Fruit fly (Drosophila melanogaster) whole organism, embryonic: ENCODE data around the gene Arc42.

ENCODE experiments used
- ATbp ChIP-seq: fragments of 200-800 bp; sonication (Bioruptor generic); optimal IDR thresholded peaks from 2 replicates; lab custom pipeline; 2017; ENCODE audit warnings: missing biosample characterization, mild to moderate bottlenecking, missing genetic modification characterization, missing genetic modification reagents
- Ada2b ChIP-seq: fragments of 200-800 bp; sonication (Bioruptor generic); IDR thresholded peaks from 2 replicates; pipeline ENCODE4 v1.3.6; 2022; ENCODE audit warnings: missing biosample characterization, missing genetic modification characterization
- Aef1 ChIP-seq: fragments of 200-800 bp; sonication (Bioruptor generic); IDR thresholded peaks from 3 replicates; pipeline ENCODE4 v1.3.6; 2022; ENCODE audit warnings: missing biosample characterization, missing genetic modification characterization
- Asciz ChIP-seq: fragments of 200-800 bp; sonication (Bioruptor generic); optimal IDR thresholded peaks from 2 replicates; lab custom pipeline; 2017; ENCODE audit warnings: missing biosample characterization, mild to moderate bottlenecking, missing genetic modification characterization, missing genetic modification reagents
- Bdp1 ChIP-seq: fragments of 200-800 bp; sonication (Bioruptor generic); optimal IDR thresholded peaks from 3 replicates; lab custom pipeline; 2016; ENCODE audit warnings: missing biosample characterization, missing genetic modification characterization
- CG10565 ChIP-seq: fragments of 200-800 bp; sonication (Bioruptor generic); optimal IDR thresholded peaks from 3 replicates; lab custom pipeline; 2016; ENCODE audit warnings: missing biosample characterization, mild to moderate bottlenecking, missing genetic modification characterization
- CG12155 ChIP-seq: fragments of 200-800 bp; sonication (Bioruptor generic); optimal IDR thresholded peaks from 3 replicates; lab custom pipeline; 2016; ENCODE audit warnings: missing biosample characterization, missing genetic modification characterization
- CG15696 ChIP-seq: fragments of 200-800 bp; sonication (Bioruptor generic); optimal IDR thresholded peaks from 2 replicates; lab custom pipeline; 2019; ENCODE audit warnings: missing biosample characterization, mild to moderate bottlenecking, missing genetic modification characterization, moderate library complexity
- CG1647 ChIP-seq: fragments of 200-800 bp; sonication (Bioruptor generic); optimal IDR thresholded peaks from 3 replicates; lab custom pipeline; 2016; ENCODE audit warnings: missing biosample characterization, missing genetic modification characterization
- CG1792 ChIP-seq: fragments of 200-800 bp; sonication (Bioruptor generic); optimal IDR thresholded peaks from 2 replicates; lab custom pipeline; 2016; ENCODE audit warnings: missing biosample characterization, missing genetic modification characterization
- CG1832 ChIP-seq: fragments of 200-800 bp; sonication (Bioruptor generic); optimal IDR thresholded peaks from 2 replicates; lab custom pipeline; 2017; ENCODE audit warnings: missing biosample characterization, mild to moderate bottlenecking, missing genetic modification characterization, inconsistent platforms
- CG2875 ChIP-seq: fragments of 200-800 bp; sonication (Bioruptor generic); optimal IDR thresholded peaks from 2 replicates; lab custom pipeline; 2017; ENCODE audit warnings: missing biosample characterization, mild to moderate bottlenecking, missing genetic modification characterization, missing genetic modification reagents
- CG30403 ChIP-seq: fragments of 200-800 bp; sonication (Bioruptor generic); optimal IDR thresholded peaks from 3 replicates; lab custom pipeline; 2016; ENCODE audit warnings: missing biosample characterization, missing genetic modification characterization
- CG33213 ChIP-seq: fragments of 200-800 bp; sonication (Bioruptor generic); optimal IDR thresholded peaks from 3 replicates; lab custom pipeline; 2016; ENCODE audit warnings: missing biosample characterization, missing genetic modification characterization
- CG4282 ChIP-seq: fragments of 200-800 bp; sonication (Bioruptor generic); optimal IDR thresholded peaks from 2 replicates; lab custom pipeline; 2016; ENCODE audit warnings: missing biosample characterization, missing genetic modification characterization
- CG6254 ChIP-seq: fragments of 200-800 bp; sonication (Bioruptor generic); optimal IDR thresholded peaks from 3 replicates; lab custom pipeline; 2017; ENCODE audit warnings: mild to moderate bottlenecking, missing biosample characterization, missing genetic modification reagents, missing genetic modification characterization
- CG7271 ChIP-seq: fragments of 200-800 bp; sonication (Bioruptor generic); optimal IDR thresholded peaks from 2 replicates; lab custom pipeline; 2018; ENCODE audit warnings: missing biosample characterization, mild to moderate bottlenecking, missing genetic modification characterization, moderate library complexity
- CG7556 ChIP-seq: fragments of 200-800 bp; sonication (Bioruptor generic); optimal IDR thresholded peaks from 2 replicates; lab custom pipeline; 2017; ENCODE audit warnings: missing biosample characterization, mild to moderate bottlenecking, missing genetic modification characterization
- CG7786 ChIP-seq: fragments of 200-800 bp; sonication (Bioruptor generic); optimal IDR thresholded peaks from 2 replicates; lab custom pipeline; 2016; ENCODE audit warnings: missing biosample characterization, missing genetic modification characterization
- CG7928 ChIP-seq: fragments of 200-800 bp; sonication (Bioruptor generic); optimal IDR thresholded peaks from 2 replicates; lab custom pipeline; 2017; ENCODE audit warnings: missing biosample characterization, mild to moderate bottlenecking, missing genetic modification characterization
- CG7987 ChIP-seq: fragments of 200-800 bp; sonication (Bioruptor generic); optimal IDR thresholded peaks from 2 replicates; lab custom pipeline; 2018; ENCODE audit warnings: missing biosample characterization, mild to moderate bottlenecking, missing genetic modification characterization, moderate library complexity
- CG9817 ChIP-seq: fragments of 200-800 bp; sonication (Bioruptor generic); optimal IDR thresholded peaks from 2 replicates; lab custom pipeline; 2018; ENCODE audit warnings: missing biosample characterization, mild to moderate bottlenecking, missing genetic modification characterization, moderate library complexity
- D19B ChIP-seq: fragments of 200-800 bp; sonication (Bioruptor generic); optimal IDR thresholded peaks from 2 replicates; lab custom pipeline; 2017; ENCODE audit warnings: missing biosample characterization, mild to moderate bottlenecking, missing genetic modification characterization
- Dip3 ChIP-seq: fragments of 200-800 bp; sonication (Bioruptor generic); optimal IDR thresholded peaks from 3 replicates; lab custom pipeline; 2016; ENCODE audit warnings: missing biosample characterization, missing genetic modification characterization
- Doc2 ChIP-seq: fragments of 200-800 bp; sonication (Bioruptor generic); IDR thresholded peaks from 2 replicates; pipeline ENCODE4 v1.3.6; 2022; ENCODE audit warnings: missing biosample characterization, missing genetic modification characterization
- Hmx ChIP-seq: fragments of 200-800 bp; sonication (Bioruptor generic); optimal IDR thresholded peaks from 2 replicates; lab custom pipeline; 2016; ENCODE audit warnings: missing biosample characterization, missing genetic modification characterization
- Hr51 ChIP-seq, 2 experiments: fragments of 200-800 bp; sonication (Bioruptor generic); optimal IDR thresholded peaks; 2 replicates in 1 of 2; 3 replicates in 1 of 2; lab custom pipeline; 2016 to 2018; ENCODE audit warnings: missing biosample characterization in 2 of 2, missing genetic modification characterization in 2 of 2, mild to moderate bottlenecking in 1 of 2, moderate library complexity in 1 of 2
- NC2α ChIP-seq: fragments of 200-800 bp; sonication (Bioruptor generic); optimal IDR thresholded peaks from 2 replicates; lab custom pipeline; 2016; ENCODE audit warnings: missing biosample characterization, missing genetic modification characterization
- NC2β ChIP-seq: fragments of 200-800 bp; sonication (Bioruptor generic); optimal IDR thresholded peaks from 2 replicates; lab custom pipeline; 2016; ENCODE audit warnings: missing biosample characterization, missing genetic modification characterization
- NFAT ChIP-seq: fragments of 200-800 bp; sonication (Bioruptor generic); IDR thresholded peaks from 2 replicates; pipeline ENCODE4 v1.3.6; 2022; ENCODE audit warnings: missing biosample characterization, missing genetic modification characterization
- Poxn ChIP-seq: fragments of 200-800 bp; sonication (Bioruptor generic); IDR thresholded peaks from 2 replicates; pipeline ENCODE4 v1.3.6; 2022; ENCODE audit warnings: missing biosample characterization, missing genetic modification characterization
- ab ChIP-seq: fragments of 200-800 bp; sonication (Bioruptor generic); optimal IDR thresholded peaks from 2 replicates; lab custom pipeline; 2016; ENCODE audit warnings: missing biosample characterization, missing genetic modification characterization
- ase ChIP-seq: fragments of 200-800 bp; sonication (Bioruptor generic); IDR thresholded peaks from 3 replicates; pipeline ENCODE4 v1.3.6; 2022; ENCODE audit warnings: missing biosample characterization, missing genetic modification characterization
- chinmo ChIP-seq: fragments of 200-800 bp; sonication (Bioruptor generic); IDR thresholded peaks from 4 replicates; pipeline ENCODE4 v1.3.6; 2022; ENCODE audit warnings: missing biosample characterization, missing genetic modification characterization; ENCODE audit not compliant: partially characterized antibody
- ewg ChIP-seq: fragments of 200-800 bp; sonication (Bioruptor generic); optimal IDR thresholded peaks from 3 replicates; lab custom pipeline; 2017; ENCODE audit warnings: mild to moderate bottlenecking, missing biosample characterization, missing genetic modification reagents, missing genetic modification characterization
- gem ChIP-seq: fragments of 200-800 bp; sonication (Bioruptor generic); optimal IDR thresholded peaks from 2 replicates; lab custom pipeline; 2019; ENCODE audit warnings: missing biosample characterization, mild to moderate bottlenecking, missing genetic modification characterization, moderate library complexity
- grau ChIP-seq: fragments of 200-800 bp; optimal IDR thresholded peaks from 3 replicates; lab custom pipeline; 2019; ENCODE audit warnings: missing biosample characterization, mild to moderate bottlenecking, missing genetic modification characterization, moderate library complexity
- gsb ChIP-seq: fragments of 200-800 bp; sonication (Bioruptor generic); IDR thresholded peaks from 2 replicates; pipeline ENCODE4 v1.3.6; 2022; ENCODE audit warnings: missing biosample characterization, missing genetic modification characterization
- h ChIP-seq: fragments of >200 bp; optimal IDR thresholded peaks from 2 replicates; lab custom pipeline; 2017
- lab ChIP-seq: fragments of 200-800 bp; sonication (Bioruptor generic); optimal IDR thresholded peaks from 3 replicates; lab custom pipeline; 2017; ENCODE audit warnings: missing biosample characterization, missing genetic modification characterization, mild to moderate bottlenecking, moderate library complexity, missing genetic modification reagents
- maf-S ChIP-seq: fragments of 200-800 bp; sonication (Bioruptor generic); optimal IDR thresholded peaks from 2 replicates; lab custom pipeline; 2016; ENCODE audit warnings: missing biosample characterization, missing genetic modification characterization
- org-1 ChIP-seq: fragments of 200-800 bp; sonication (Bioruptor generic); optimal IDR thresholded peaks from 2 replicates; lab custom pipeline; 2017; ENCODE audit warnings: missing biosample characterization, missing genetic modification characterization
- otp ChIP-seq: fragments of 200-800 bp; sonication (Bioruptor generic); IDR thresholded peaks from 3 replicates; pipeline ENCODE4, ENCODE4 v1.3.6; 2022; ENCODE audit warnings: missing biosample characterization, missing genetic modification characterization
- prd ChIP-seq, 3 experiments: fragments of >200 bp in 2 of 3; fragments of 200-800 bp in 1 of 3; sonication (Bioruptor generic) in 1 of 3; optimal IDR thresholded peaks in 2 of 3; IDR thresholded peaks in 1 of 3; 2 replicates in 2 of 3; 3 replicates in 1 of 3; pipeline versions ENCODE4 v1.3.6 to Lab custom; 2017 to 2022; ENCODE audit warnings: missing biosample characterization in 1 of 3, missing genetic modification characterization in 1 of 3
- pzg ChIP-seq: fragments of 200-800 bp; sonication (Bioruptor generic); optimal IDR thresholded peaks from 3 replicates; lab custom pipeline; 2018; ENCODE audit warnings: missing biosample characterization, mild to moderate bottlenecking, missing genetic modification characterization, moderate library complexity
- seq ChIP-seq: fragments of 200-800 bp; sonication (Bioruptor generic); IDR thresholded peaks from 2 replicates; pipeline ENCODE4 v1.3.6; 2022; ENCODE audit warnings: missing biosample characterization, missing genetic modification characterization
- trh ChIP-seq: fragments of 200-800 bp; sonication (Bioruptor generic); optimal IDR thresholded peaks from 2 replicates; lab custom pipeline; 2016; ENCODE audit warnings: missing biosample characterization, missing genetic modification characterization
- z ChIP-seq: fragments of 200-800 bp; sonication (Bioruptor generic); IDR thresholded peaks from 3 replicates; pipeline ENCODE4 v1.3.6; 2022; ENCODE audit warnings: missing biosample characterization, missing genetic modification characterization
- zen2 ChIP-seq: fragments of 200-800 bp; sonication (Bioruptor generic); IDR thresholded peaks from 3 replicates; pipeline ENCODE4 v1.3.6; 2022; ENCODE audit warnings: missing biosample characterization, missing genetic modification characterization; ENCODE audit not compliant: partially characterized antibody

Gene Arc42

dm6 chr3R:19846870-19847590 is 30.5 kb upstream of the Arc42 start, which contains the start of gene MICU3 (continued):
- TF ChIP-seq ewg (GFP tag; lab: Kevin White, UChicago) (peak; percentile 46), NC2β (GFP tag; lab: Kevin White, UChicago) (peak; percentile 27), Hr51 (GFP tag; optimal IDR thresholded peaks at IDR 0.05; lab: Kevin White, UChicago) (peak in 1 of 2 experiments; percentile 77), gsb (no peak), seq (GFP tag; lab: Robert Waterston, UW) (peak; percentile 45; the same call in 1 of the 2 replicates), D19B (peak; percentile 28), CG10565 (GFP tag; lab: Kevin White, UChicago) (no peak), NFAT (GFP tag; lab: Robert Waterston, UW) (peak; percentile 79), org-1 (no peak), maf-S (GFP tag; lab: Kevin White, UChicago) (peak; percentile 57), chinmo (GFP tag; lab: Robert Waterston, UW) (no peak), CG7987 (peak; percentile 16), CG1647 (GFP tag; lab: Kevin White, UChicago) (peak; percentile 33), CG1792 (GFP tag; lab: Kevin White, UChicago) (peak; percentile 22), CG7271 (tag; lab: Kevin White, UChicago) (no peak), h (lab: Kevin White, UChicago) (no peak), ab (GFP tag; lab: Kevin White, UChicago) (peak; percentile 17), ATbp (GFP tag; lab: Kevin White, UChicago) (no peak), Asciz (GFP tag; lab: Kevin White, UChicago) (no peak), CG15696 (tag; lab: Kevin White, UChicago) (peak; percentile 63), CG30403 (GFP tag; lab: Kevin White, UChicago) (peak; percentile 78), CG33213 (GFP tag; lab: Kevin White, UChicago) (peak; percentile 57), pzg (GFP tag; lab: Kevin White, UChicago) (peak; percentile 48), CG1832 (GFP tag; lab: Kevin White, UChicago) (no peak), zen2 (GFP tag; lab: Robert Waterston, UW) (peak; percentile 48; the same call in 1 of the 3 replicates), CG7556 (GFP tag; lab: Kevin White, UChicago) (peak; percentile 41), CG9817 (peak; percentile 53), lab (GFP tag; lab: Kevin White, UChicago) (peak; percentile 77), ase (GFP tag; lab: Robert Waterston, UW) (0 out of 3 replicates have a peak, but pooled peaks have one; percentile 38), Hmx (GFP tag; lab: Kevin White, UChicago) (no peak), CG12155 (GFP tag; lab: Kevin White, UChicago) (peak; percentile 56), prd (optimal IDR thresholded peaks at IDR 0.05; lab: Kevin White, UChicago) (no peak), prd (GFP tag; IDR thresholded peaks at IDR 0.05; lab: Robert Waterston, UW) (peak; percentile 75; the same call in 2 of the 3 replicates), Doc2 (GFP tag; lab: Robert Waterston, UW) (no peak), grau (tag; lab: Kevin White, UChicago) (peak; percentile 22), Poxn (no peak), CG6254 (GFP tag; lab: Kevin White, UChicago) (no peak), z (GFP tag; lab: Robert Waterston, UW) (no peak), Aef1 (no peak), Dip3 (GFP tag; lab: Kevin White, UChicago) (peak; percentile 41), CG7786 (GFP tag; lab: Kevin White, UChicago) (peak; percentile 58), Ada2b (GFP tag; lab: Robert Waterston, UW) (peak; percentile 30), CG4282 (GFP tag; lab: Kevin White, UChicago) (peak; percentile 43), Bdp1 (peak; percentile 65), otp (GFP tag; lab: Robert Waterston, UW) (0 out of 3 replicates have a peak, but pooled peaks have one; percentile 49), trh (GFP tag; lab: Kevin White, UChicago) (peak; percentile 8), CG2875 (GFP tag; lab: Kevin White, UChicago) (no peak), NC2α (GFP tag; lab: Kevin White, UChicago) (no peak), gem (tag; lab: Kevin White, UChicago) (peak; percentile 77), CG7928 (GFP tag; lab: Kevin White, UChicago) (peak; percentile 52)
